Fruit fly (Drosophila melanogaster) whole organism: Measurements from ENCODE around the gene CG43813.

ENCODE experiments used
- CG8478 ChIP-seq: fragments of >200 bp; optimal IDR thresholded peaks from 2 replicates; lab custom pipeline; 2018; ENCODE audit warnings: inconsistent platforms
- Dll ChIP-seq: fragments of >200 bp; optimal IDR thresholded peaks from 2 replicates; lab custom pipeline; 2017
- EcR ChIP-seq, 2 experiments: fragments of >200 bp; optimal IDR thresholded peaks; 2 replicates each; lab custom pipeline; 2017; ENCODE audit warnings: missing biosample characterization in 2 of 2, missing genetic modification characterization in 2 of 2, missing genetic modification reagents in 2 of 2
- pan ChIP-seq: fragments of >200 bp; optimal IDR thresholded peaks from 2 replicates; lab custom pipeline; 2017
- psq ChIP-seq: fragments of >200 bp; optimal IDR thresholded peaks from 2 replicates; lab custom pipeline; 2017
- usp ChIP-seq: fragments of >200 bp; optimal IDR thresholded peaks from 2 replicates; lab custom pipeline; 2017; ENCODE audit warnings: missing biosample characterization, missing genetic modification characterization, mixed read lengths

- no peak for TF ChIP-seq usp (GFP tag; lab: Kevin White, UChicago)
- TF ChIP-seq CG8478 (lab: Kevin White, UChicago) = no peak
- no peak for TF ChIP-seq Dll (lab: Kevin White, UChicago)
- TF ChIP-seq pan (lab: Kevin White, UChicago) = no peak
- TF ChIP-seq psq (lab: Kevin White, UChicago) = no peak
- TF ChIP-seq EcR (GFP tag; optimal IDR thresholded peaks at IDR 0.05; lab: Kevin White, UChicago) = no peak
Observed at dm6 chr2L:12356141-12356540, 12.1 kb upstream of the CG43813 start, which contains the start of gene CG17010.
